Worm (Caenorhabditis elegans): ENCODE results near the gene exos-9.

exos-9 gene

DNA sequence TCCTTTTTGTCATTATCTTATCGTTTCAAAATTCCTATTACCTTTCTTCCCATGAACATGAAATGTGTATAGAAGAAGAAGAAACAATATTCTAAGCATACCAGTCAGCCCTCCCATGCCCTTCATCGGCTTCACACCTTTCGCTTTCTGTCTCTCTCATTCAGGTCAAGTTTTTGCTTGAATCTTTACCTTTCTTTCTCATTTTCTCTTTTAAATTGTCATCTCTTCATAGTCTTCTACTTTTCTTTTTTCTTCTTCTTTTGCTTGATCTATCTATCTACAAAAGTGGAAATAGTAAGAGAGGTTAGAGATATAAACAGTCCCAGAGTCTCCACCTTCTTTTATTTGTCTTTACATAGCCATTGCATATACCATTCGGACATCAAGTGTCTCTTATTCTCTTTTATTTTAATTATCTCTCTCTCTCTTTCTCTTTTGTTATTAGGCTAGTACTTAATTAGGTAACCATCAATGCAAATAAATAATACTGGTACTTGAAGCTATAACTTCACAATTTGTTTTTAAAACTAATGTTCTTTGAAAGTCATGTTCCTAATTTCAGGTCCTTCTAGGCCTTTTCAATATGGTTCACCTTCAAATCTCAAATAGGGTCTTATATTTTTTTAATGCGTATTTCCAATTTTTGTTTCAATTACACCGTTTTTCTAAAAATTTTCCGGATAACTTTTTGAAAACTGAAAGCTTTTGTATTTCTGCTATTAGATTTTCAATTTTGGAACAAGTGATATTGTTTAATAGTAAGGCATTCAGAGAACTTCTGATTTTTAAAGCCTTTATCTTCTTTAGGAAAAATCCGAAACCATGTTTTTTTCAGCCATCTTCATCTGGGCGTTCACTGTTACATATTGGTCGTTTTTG lies 3.7 kb upstream of the exos-9 start, which contains the start of gene dpy-31 (continued):
- TF ChIP-seq snpc-1.2 (GFP tag; IDR thresholded peaks at IDR 0.05): no peak
- no peak for TF ChIP-seq ctbp-1 (GFP tag; IDR thresholded peaks at IDR 0.05)
- no peak for TF ChIP-seq nhr-11 (tag; optimal IDR thresholded peaks at IDR 0.05)
- no peak for TF ChIP-seq nhr-237 (tag; optimal IDR thresholded peaks at IDR 0.05)
- TF ChIP-seq ceh-62 (tag; optimal IDR thresholded peaks at IDR 0.05): no peak
- no peak for TF ChIP-seq egl-27 (tag; optimal IDR thresholded peaks at IDR 0.05)
- TF ChIP-seq Y48G9A.11 (GFP tag; IDR thresholded peaks at IDR 0.05): no peak
- no peak for TF ChIP-seq ceh-20 (GFP tag; IDR thresholded peaks at IDR 0.05)
- TF ChIP-seq Y5F2A.4 (GFP tag; optimal IDR thresholded peaks at IDR 0.05): no peak
- TF ChIP-seq ceh-44 (GFP tag; IDR thresholded peaks at IDR 0.05): no peak
- no peak for TF ChIP-seq pqm-1 (tag; optimal IDR thresholded peaks at IDR 0.05)
- no peak for TF ChIP-seq mxl-2 (GFP tag; conservative IDR thresholded peaks at IDR 0.05)
- TF ChIP-seq daf-19 (GFP tag; conservative IDR thresholded peaks at IDR 0.05): no peak
- peak; percentile 40 for TF ChIP-seq dve-1 (tag; optimal IDR thresholded peaks at IDR 0.05; ENCODE audit: insufficient read depth)
- no peak for TF ChIP-seq ceh-82 (tag; optimal IDR thresholded peaks at IDR 0.05)
- TF ChIP-seq nhr-28 (tag; optimal IDR thresholded peaks at IDR 0.05): peak; percentile 21
- no peak for TF ChIP-seq Y105C5A.15 (GFP tag; IDR thresholded peaks at IDR 0.05)
- no peak for TF ChIP-seq ztf-7 (tag; optimal IDR thresholded peaks at IDR 0.05)
- TF ChIP-seq lsy-2 (tag; optimal IDR thresholded peaks at IDR 0.05): peak in 1 of 2 experiments; percentile 44
- no peak for TF ChIP-seq nhr-6 (tag; optimal IDR thresholded peaks at IDR 0.05)
- no peak for TF ChIP-seq aha-1 (tag)
- TF ChIP-seq lin-39 (tag; optimal IDR thresholded peaks at IDR 0.05): no peak
- no peak for TF ChIP-seq ZK337.2 (GFP tag; IDR thresholded peaks at IDR 0.05)
- TF ChIP-seq ceh-32 (tag; optimal IDR thresholded peaks at IDR 0.05; ENCODE audit: poor library complexity): no peak
- no peak for TF ChIP-seq lin-1 (GFP tag; IDR thresholded peaks at IDR 0.05)

DNA sequence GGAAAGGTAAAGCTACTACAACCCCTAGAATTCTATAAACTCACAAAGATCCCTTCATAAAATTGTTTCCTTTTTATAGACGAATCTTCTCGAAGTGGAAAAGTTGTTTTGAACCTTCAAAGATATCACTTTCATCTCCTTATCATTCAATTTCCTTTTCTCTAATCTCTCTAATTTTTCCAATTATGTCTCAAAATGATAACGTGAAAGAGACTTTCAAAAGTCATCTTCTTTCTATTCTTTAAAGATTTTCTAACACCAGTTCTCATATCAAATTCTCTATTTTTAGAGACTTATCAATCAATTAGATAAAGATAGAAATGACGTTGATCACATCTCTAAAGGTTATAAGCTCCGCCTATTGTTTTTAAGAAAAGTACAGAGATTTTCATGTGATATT lies 1.6 kb upstream of the exos-9 start:
- TF ChIP-seq lin-39 (tag; optimal IDR thresholded peaks at IDR 0.05): no peak
- no peak for TF ChIP-seq nhr-41 (GFP tag; IDR thresholded peaks at IDR 0.05)
- TF ChIP-seq dve-1 (tag; optimal IDR thresholded peaks at IDR 0.05; ENCODE audit: insufficient read depth): peak; percentile 17
- peak; percentile 25 for TF ChIP-seq mep-1 (tag; optimal IDR thresholded peaks at IDR 0.05)
- TF ChIP-seq cey-2 (tag; optimal IDR thresholded peaks at IDR 0.05; ENCODE audit: borderline replicate concordance, insufficient read depth): peak; percentile 17

DNA sequence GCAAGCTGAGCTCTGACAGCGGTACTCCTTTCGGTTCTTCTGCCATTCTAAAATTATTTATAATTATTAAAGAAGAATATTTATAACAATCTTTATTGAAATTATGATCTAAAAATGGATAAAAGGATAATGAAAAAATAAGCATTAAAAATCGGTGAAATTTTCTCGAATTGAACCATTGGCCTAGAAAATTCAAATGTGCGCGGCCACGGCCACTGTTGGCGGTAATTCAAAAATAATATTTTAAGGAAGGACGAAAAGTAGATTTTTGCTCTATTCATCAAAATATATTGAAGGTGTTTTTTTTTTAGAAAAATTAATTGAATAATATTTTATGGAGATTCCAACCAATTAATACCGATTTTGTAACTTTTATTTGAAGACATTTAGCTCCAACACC lies 965 bp upstream of the exos-9 start, which contains the start of gene pfd-5:
Gene pfd-5, minus strand, starts transcription at position 47 of the 400 bp plus-strand sequence.
- no peak for TF ChIP-seq nhr-111 (GFP tag; optimal IDR thresholded peaks at IDR 0.05)
- no peak for TF ChIP-seq spr-1 (tag; optimal IDR thresholded peaks at IDR 0.05)
- no peak for TF ChIP-seq daf-16 (GFP tag; optimal IDR thresholded peaks at IDR 0.05)
- TF ChIP-seq daf-16 (tag; optimal IDR thresholded peaks at IDR 0.05): peak; percentile 15
- TF ChIP-seq daf-19 (GFP tag; conservative IDR thresholded peaks at IDR 0.05): no peak
- TF ChIP-seq Y105C5A.15 (GFP tag; IDR thresholded peaks at IDR 0.05): no peak
- TF ChIP-seq ceh-32 (tag; optimal IDR thresholded peaks at IDR 0.05; ENCODE audit: poor library complexity): no peak
- TF ChIP-seq F49E8.2 (tag; optimal IDR thresholded peaks at IDR 0.05; ENCODE audit: borderline replicate concordance): no peak
- TF ChIP-seq fkh-10 (GFP tag; optimal IDR thresholded peaks at IDR 0.05): no peak
- no peak for TF ChIP-seq Y5F2A.4 (GFP tag; optimal IDR thresholded peaks at IDR 0.05)
- TF ChIP-seq ztf-11 (tag; optimal IDR thresholded peaks at IDR 0.05): no peak
- TF ChIP-seq spr-3 (GFP tag; optimal IDR thresholded peaks at IDR 0.05): no peak
- no peak for TF ChIP-seq pha-4 (GFP tag; IDR thresholded peaks at IDR 0.05)
- no peak for TF ChIP-seq pha-4 (tag; optimal IDR thresholded peaks at IDR 0.05)
- TF ChIP-seq nhr-10 (tag; optimal IDR thresholded peaks at IDR 0.05): no peak
- TF ChIP-seq ceh-44 (GFP tag; IDR thresholded peaks at IDR 0.05): 0 out of 2 replicates have a peak, but pooled peaks have one; percentile 26
- no peak for TF ChIP-seq madf-9 (GFP tag; conservative IDR thresholded peaks at IDR 0.05)
- TF ChIP-seq hlh-11 (tag; optimal IDR thresholded peaks at IDR 0.05): no peak
- no peak for TF ChIP-seq nhr-76 (tag; optimal IDR thresholded peaks at IDR 0.05)
- no peak for TF ChIP-seq ZK337.2 (GFP tag; IDR thresholded peaks at IDR 0.05)
- TF ChIP-seq tag-97 (GFP tag; IDR thresholded peaks at IDR 0.05): no peak
- TF ChIP-seq zip-11 (GFP tag; IDR thresholded peaks at IDR 0.05): no peak
- peak; percentile 98 for TF ChIP-seq mes-2 (tag; optimal IDR thresholded peaks at IDR 0.05; ENCODE audit: poor library complexity, severe bottlenecking)
- no peak for TF ChIP-seq arid-1 (GFP tag; conservative IDR thresholded peaks at IDR 0.05)
- TF ChIP-seq lin-38 (GFP tag; IDR thresholded peaks at IDR 0.05): peak; percentile 53
- no peak for TF ChIP-seq nhr-28 (tag; optimal IDR thresholded peaks at IDR 0.05)
- TF ChIP-seq aha-1 (tag): no peak

All from whole organism, L4 larva.